Worm (Caenorhabditis elegans) whole organism, L2 larva: ENCODE measurements around the gene F32D8.7.
A peak's percentile ranks its signal among the peaks of the same experiment; 100 is the strongest.

ENCODE experiments used
- R02D3.7 ChIP-seq: fragments of 150-350 bp; optimal IDR thresholded peaks from 2 replicates; lab custom pipeline; 2014; ENCODE audit warnings: missing biosample characterization, missing genetic modification characterization
- ZK546.5 ChIP-seq: sonication (generic microtip); optimal IDR thresholded peaks from 2 replicates; lab custom pipeline; 2017; ENCODE audit warnings: missing biosample characterization, missing genetic modification characterization
- fos-1 ChIP-seq: fragments of 150-350 bp; optimal IDR thresholded peaks from 2 replicates; lab custom pipeline; 2014; ENCODE audit warnings: missing biosample characterization, missing genetic modification characterization
- nhr-12 ChIP-seq: fragments of 150-350 bp; optimal IDR thresholded peaks from 2 replicates; lab custom pipeline; 2014; ENCODE audit warnings: missing biosample characterization, missing genetic modification characterization
- nhr-77 ChIP-seq: fragments of 150-350 bp; optimal IDR thresholded peaks from 2 replicates; lab custom pipeline; 2014; ENCODE audit warnings: missing biosample characterization, missing genetic modification characterization
- skn-1 ChIP-seq: sonication (generic microtip); optimal IDR thresholded peaks from 2 replicates; lab custom pipeline; 2017; ENCODE audit warnings: missing biosample characterization, missing genetic modification characterization
- sma-3 ChIP-seq: sonication (generic microtip); optimal IDR thresholded peaks from 2 replicates; lab custom pipeline; 2016; ENCODE audit warnings: missing genetic modification reagents, missing genetic modification characterization, missing compliant biosample characterization
- snpc-4 ChIP-seq: fragments of 150-350 bp; optimal IDR thresholded peaks from 2 replicates; lab custom pipeline; 2014; ENCODE audit warnings: missing biosample characterization, missing genetic modification characterization
- unc-39 ChIP-seq: fragments of 150-350 bp; optimal IDR thresholded peaks from 2 replicates; lab custom pipeline; 2014; ENCODE audit warnings: missing biosample characterization, missing genetic modification characterization

DNA sequence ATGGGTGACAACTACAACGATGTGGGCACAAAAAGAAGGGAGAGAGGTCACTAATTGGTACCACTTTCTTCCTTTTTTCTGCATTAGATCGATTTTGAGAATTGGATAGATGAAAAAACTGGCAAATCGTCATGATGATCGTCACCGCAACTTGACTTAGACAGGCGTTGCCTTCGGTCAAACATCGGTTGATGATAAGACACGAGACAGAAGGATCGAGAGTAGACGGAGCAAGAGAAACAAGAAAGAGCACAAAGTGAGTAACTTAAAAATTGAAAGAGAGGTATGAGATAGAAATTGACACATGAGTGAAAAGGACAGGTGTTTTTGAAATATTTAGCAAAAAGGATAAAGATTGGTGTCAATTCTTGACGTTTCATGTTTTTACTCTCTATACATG lies 28.2 kb upstream of the F32D8.7 start:
- TF ChIP-seq ZK546.5 (no peak), unc-39 (no peak), R02D3.7 (tag; lab: Kevin White, UChicago) (no peak), nhr-77 (tag; lab: Kevin White, UChicago) (no peak), sma-3 (no peak), nhr-12 (no peak), fos-1 (tag; lab: Kevin White, UChicago) (peak; percentile 24), snpc-4 (tag; lab: Kevin White, UChicago) (no peak), skn-1 (tag; lab: Kevin White, UChicago) (no peak)
